Worm (Caenorhabditis elegans): Measurements from ENCODE around the gene igcm-4.
"Not testable (repeated sequence)": the region's sequence is repeated elsewhere in the genome, so short reads cannot be mapped to it uniquely, and the experiment has no call there.

Gene igcm-4

DNA sequence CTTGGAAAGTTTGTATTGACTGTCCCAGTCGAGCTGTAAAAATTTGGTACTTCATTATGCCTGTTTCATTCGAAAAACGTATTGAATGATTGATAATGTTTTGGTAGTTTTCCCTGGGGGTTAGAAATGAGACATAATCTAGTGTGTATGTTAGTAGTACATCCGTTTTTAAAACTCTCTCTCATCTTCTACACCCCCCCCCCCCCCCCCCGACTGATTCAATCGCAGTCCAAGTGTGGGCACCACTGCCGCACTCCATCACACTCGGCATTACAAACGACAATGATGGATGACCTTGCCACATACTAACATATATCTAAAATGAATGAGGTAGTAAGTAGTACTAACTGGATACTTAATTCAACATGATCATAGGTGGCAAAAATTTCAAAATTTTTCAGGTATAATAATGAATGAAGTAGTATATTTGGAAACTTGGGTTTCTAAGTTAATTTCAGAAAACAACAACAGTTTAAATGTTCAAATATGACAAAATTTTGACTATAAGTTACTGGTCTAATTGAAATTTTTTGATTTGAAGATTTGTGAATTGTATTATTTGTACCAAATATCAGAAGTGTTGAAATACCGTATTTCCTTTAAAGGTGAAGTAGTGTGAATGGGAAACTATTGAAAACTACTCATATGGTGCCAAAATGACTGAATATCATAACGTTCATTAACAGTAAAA lies 4.6 kb downstream of the igcm-4 start:
- peak; percentile 33 for TF ChIP-seq elt-1 (tag; optimal IDR thresholded peaks at IDR 0.05)
- no peak for TF ChIP-seq lin-39 (tag; optimal IDR thresholded peaks at IDR 0.05)

DNA sequence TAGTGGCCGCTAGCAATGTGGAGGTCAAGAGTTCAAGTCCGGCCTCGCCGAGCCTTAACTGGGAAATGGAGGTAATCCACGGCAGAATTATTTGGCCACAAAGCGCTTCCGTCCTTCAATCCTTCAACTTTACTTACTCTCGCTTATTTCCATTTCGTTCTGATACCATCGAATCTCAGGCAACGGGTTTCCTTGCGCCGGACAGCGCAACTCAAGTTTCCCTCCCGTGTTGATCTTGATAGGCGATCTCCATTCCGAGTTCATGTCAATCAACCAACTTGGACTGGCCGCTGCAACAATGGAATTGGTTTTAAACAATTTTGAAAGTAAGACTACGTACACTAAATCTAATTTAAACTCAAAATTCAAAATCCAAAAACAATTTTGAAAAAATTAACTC lies 5.3 kb downstream of the igcm-4 start:
- no peak for TF ChIP-seq unc-39 (tag; optimal IDR thresholded peaks at IDR 0.05)
- TF ChIP-seq elt-1 (tag; optimal IDR thresholded peaks at IDR 0.05) = peak; percentile 4

DNA sequence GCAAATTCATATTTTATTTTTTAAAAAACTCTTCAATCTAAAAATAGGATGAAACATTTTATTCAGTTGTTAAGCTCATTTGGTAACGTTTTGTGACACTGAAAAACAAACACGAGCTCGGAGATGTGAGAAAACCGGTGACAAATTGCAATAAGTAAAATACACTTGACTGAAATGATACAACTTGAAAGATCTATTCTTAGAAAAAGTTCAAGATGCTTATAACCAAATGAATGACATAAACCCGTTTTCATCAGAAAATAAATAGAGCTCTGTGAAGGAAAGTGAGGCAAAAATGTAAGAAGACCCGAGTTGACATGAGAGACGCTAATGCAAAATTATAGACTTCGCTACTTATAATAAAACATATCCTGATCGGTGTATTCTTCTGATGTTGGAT lies 6.8 kb downstream of the igcm-4 start, which contains the start of gene smex-2:
TSS of gene smex-2 (minus strand) at position 101 of the 400 bp plus-strand sequence.
- TF ChIP-seq fos-1 (tag; optimal IDR thresholded peaks at IDR 0.05) = no peak
- no peak for TF ChIP-seq R02D3.7 (tag; optimal IDR thresholded peaks at IDR 0.05)
- TF ChIP-seq elt-1 (tag; optimal IDR thresholded peaks at IDR 0.05) = no peak
- no peak for TF ChIP-seq elt-2 (tag; optimal IDR thresholded peaks at IDR 0.05)
- TF ChIP-seq elt-3 (tag; optimal IDR thresholded peaks at IDR 0.05) = no peak
- TF ChIP-seq fkh-2 (tag; optimal IDR thresholded peaks at IDR 0.05) = no peak
- no peak for TF ChIP-seq tbx-2 (tag; optimal IDR thresholded peaks at IDR 0.05)
- no peak for TF ChIP-seq lsy-12 (tag; optimal IDR thresholded peaks at IDR 0.05)
- TF ChIP-seq nhr-77 (tag; optimal IDR thresholded peaks at IDR 0.05) = no peak
- TF ChIP-seq ama-1 (optimal IDR thresholded peaks at IDR 0.05) = no peak

DNA sequence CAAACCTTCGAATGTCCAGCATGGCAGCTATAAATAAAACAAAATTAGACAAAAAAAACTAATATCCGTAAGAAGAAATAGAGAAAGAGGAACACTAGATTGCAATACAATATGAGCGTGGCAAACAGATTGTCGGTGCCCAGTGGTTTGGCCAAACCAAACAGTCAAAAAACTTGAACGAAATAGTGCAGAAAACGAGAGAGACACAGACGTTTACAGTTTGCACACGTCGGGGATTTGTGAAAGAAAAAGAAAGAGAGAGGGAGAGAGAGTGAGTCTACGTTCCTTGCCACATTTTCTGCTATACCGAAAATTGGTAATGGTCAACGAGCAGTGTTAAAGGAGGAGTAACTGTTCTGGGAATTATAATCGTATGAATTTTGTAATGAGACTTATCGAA lies 11.0 kb downstream of the igcm-4 start, which contains the start of gene ergi-1:
TSS of gene ergi-1 (minus strand) at position 101 of the 400 bp plus-strand sequence.
- no peak for TF ChIP-seq nhr-77 (tag; optimal IDR thresholded peaks at IDR 0.05)
- TF ChIP-seq pha-4 (tag; optimal IDR thresholded peaks at IDR 0.05) = peak; percentile 69

DNA sequence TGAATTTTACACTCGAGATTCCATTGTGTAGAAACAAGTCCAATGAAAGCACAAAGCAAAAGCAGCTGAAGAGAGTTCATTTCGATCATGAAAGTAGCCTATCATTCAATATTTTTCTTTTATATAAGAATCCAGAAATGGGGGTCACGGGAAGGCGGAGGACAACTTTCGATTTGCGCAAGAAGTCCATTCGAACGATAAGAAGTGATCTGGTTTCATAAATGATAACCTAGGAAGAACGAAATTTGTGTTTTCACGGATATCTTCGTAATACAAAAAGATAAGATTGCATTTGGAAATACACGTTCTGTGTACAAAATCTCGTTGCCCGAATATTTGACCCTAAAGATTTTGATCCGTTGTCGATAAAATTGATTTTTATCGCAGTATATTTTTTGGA lies 14.7 kb downstream of the igcm-4 start, which contains the start of gene Y102A11A.5:
TSS of gene Y102A11A.5 (minus strand) at position 175 of the 400 bp plus-strand sequence.
- TF ChIP-seq egl-5 (tag; optimal IDR thresholded peaks at IDR 0.05) = no peak
- TF ChIP-seq unc-62 (GFP tag; optimal IDR thresholded peaks at IDR 0.05) = no peak
- TF ChIP-seq nhr-23 (tag; optimal IDR thresholded peaks at IDR 0.05) = peak; percentile 46
- no peak for TF ChIP-seq ZK546.5 (tag; optimal IDR thresholded peaks at IDR 0.05)
- no peak for TF ChIP-seq ceh-82 (tag; optimal IDR thresholded peaks at IDR 0.05)
- no peak for TF ChIP-seq tbx-2 (tag; optimal IDR thresholded peaks at IDR 0.05)
- TF ChIP-seq elt-3 (tag; optimal IDR thresholded peaks at IDR 0.05) = peak in 1 of 3 experiments; percentile 55
- peak; percentile 36 for TF ChIP-seq nhr-43 (tag; optimal IDR thresholded peaks at IDR 0.05; ENCODE audit: poor library complexity, severe bottlenecking)

DNA sequence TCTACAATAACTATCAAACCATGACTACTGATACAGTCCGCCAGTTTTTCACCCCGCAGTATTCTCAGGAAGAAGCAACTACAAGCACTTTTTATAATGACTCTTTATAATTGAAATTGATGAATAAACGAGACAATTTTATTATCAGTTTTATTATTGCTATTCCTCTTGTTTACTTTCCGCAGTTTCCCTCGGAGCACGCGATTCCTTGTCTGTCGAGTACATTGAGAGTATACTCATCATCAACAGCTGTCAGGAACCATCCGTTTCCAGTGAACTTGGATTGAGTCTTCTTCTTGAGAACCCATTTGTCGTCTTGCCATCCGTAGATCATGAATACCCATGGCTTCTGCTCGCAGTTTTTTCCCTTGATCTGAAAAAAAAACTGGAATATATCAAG lies 15.3 kb downstream of the igcm-4 start:
- TF ChIP-seq nhr-43 (tag; optimal IDR thresholded peaks at IDR 0.05; ENCODE audit: poor library complexity, severe bottlenecking) (no peak), ceh-9 (tag; optimal IDR thresholded peaks at IDR 0.05) (no peak), ceh-16 (tag; optimal IDR thresholded peaks at IDR 0.05) (no peak), pha-4 (tag; optimal IDR thresholded peaks at IDR 0.05) (peak; percentile 51), elt-2 (tag; optimal IDR thresholded peaks at IDR 0.05) (peak; percentile 29), daf-12 (tag; optimal IDR thresholded peaks at IDR 0.05) (no peak), ceh-28 (tag; optimal IDR thresholded peaks at IDR 0.05) (no peak), nhr-23 (tag; optimal IDR thresholded peaks at IDR 0.05) (no peak), pqm-1 (tag; optimal IDR thresholded peaks at IDR 0.05) (peak; percentile 42)

DNA sequence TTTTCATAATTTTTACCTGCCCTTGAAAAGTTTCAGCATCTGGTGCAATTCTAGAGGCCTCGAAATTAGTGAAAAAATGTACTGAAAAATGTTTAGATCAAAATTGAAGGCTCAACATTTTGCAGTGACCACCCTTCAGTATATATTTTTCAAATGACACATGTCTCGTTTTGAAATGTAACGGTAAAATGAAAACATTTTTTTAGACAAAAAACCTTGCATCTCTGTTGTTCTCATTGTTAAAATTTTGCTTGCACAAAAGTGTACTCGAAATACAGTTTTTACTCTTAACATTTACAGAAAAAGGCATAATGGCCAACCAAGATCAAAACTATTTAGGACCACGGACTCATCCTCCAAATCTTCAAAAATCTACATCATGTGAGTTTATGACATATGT lies 19.8 kb downstream of the igcm-4 start, which contains the start of gene Y102A11A.2:
TSS of gene Y102A11A.2 (plus strand) at position 301 of the 400 bp plus-strand sequence.
- not testable (repeated sequence) for TF ChIP-seq fkh-10 (GFP tag; optimal IDR thresholded peaks at IDR 0.05); unc-39 (tag; optimal IDR thresholded peaks at IDR 0.05); fos-1 (tag; optimal IDR thresholded peaks at IDR 0.05)

DNA sequence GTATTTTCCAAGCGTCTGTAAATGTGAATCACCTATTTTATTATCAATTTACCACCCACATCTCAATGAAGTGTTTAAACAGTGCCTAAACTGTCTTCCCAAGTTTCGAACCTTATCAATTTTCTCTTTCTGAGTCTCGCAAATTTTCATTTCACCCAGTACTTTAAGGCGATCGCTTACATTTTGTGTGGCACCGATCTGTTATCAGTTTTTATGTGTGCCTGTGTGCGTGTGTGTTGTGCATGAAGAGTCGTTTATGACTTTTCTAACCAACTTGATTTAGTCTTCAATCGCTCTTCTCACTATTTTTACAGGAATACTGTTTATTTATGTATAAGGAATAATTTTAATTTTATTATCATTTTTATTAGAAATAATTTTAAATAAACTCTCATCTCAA lies 20.8 kb downstream of the igcm-4 start:
- peak; percentile 8 for TF ChIP-seq pqm-1 (tag; optimal IDR thresholded peaks at IDR 0.05)
- TF ChIP-seq elt-2 (tag; optimal IDR thresholded peaks at IDR 0.05) = peak; percentile 72

Data from whole organism, L3 larva.